Worm (Caenorhabditis elegans): ENCODE measurements around the gene R107.2.
"Not testable (repeated sequence)": the region's sequence is repeated elsewhere in the genome, so short reads cannot be mapped to it uniquely, and the experiment has no call there.

The R107.2 gene

ce11 chrIII:9026951-9027350 lies 18.8 kb downstream of the R107.2 start, which contains the start of gene F59B2.13:
F59B2.13 (minus strand) TSS chrIII:9027051.
- no peak for TF ChIP-seq dao-5 (tag; optimal IDR thresholded peaks at IDR 0.05)
- TF ChIP-seq him-1 (tag; optimal IDR thresholded peaks at IDR 0.05): no peak
- no peak for TF ChIP-seq W03F9.2 (tag; optimal IDR thresholded peaks at IDR 0.05)

ce11 chrIII:9023601-9024000 lies 22.1 kb downstream of the R107.2 start:
- TF ChIP-seq him-1 (tag; optimal IDR thresholded peaks at IDR 0.05): no peak

ce11 chrIII:9022535-9022934 lies 23.2 kb downstream of the R107.2 start, which contains the start of gene F59B2.14:
F59B2.14 (minus strand) TSS chrIII:9022635.
- TF ChIP-seq W03F9.2 (tag; optimal IDR thresholded peaks at IDR 0.05) (no peak), dao-5 (tag; optimal IDR thresholded peaks at IDR 0.05) (no peak)

ce11 chrIII:9017181-9017651 lies 28.5 kb downstream of the R107.2 start, which contains the start of gene F59B2.12:
F59B2.12 (plus strand) TSS chrIII:9017601.
- no peak for TF ChIP-seq dao-5 (tag; optimal IDR thresholded peaks at IDR 0.05)
- no peak for TF ChIP-seq him-1 (tag; optimal IDR thresholded peaks at IDR 0.05)
- TF ChIP-seq W03F9.2 (tag; optimal IDR thresholded peaks at IDR 0.05): no peak

- TF ChIP-seq him-1 (tag; optimal IDR thresholded peaks at IDR 0.05): no peak
- TF ChIP-seq W03F9.2 (tag; optimal IDR thresholded peaks at IDR 0.05): no peak
- no peak for TF ChIP-seq dao-5 (tag; optimal IDR thresholded peaks at IDR 0.05)
These were observed 33.4 kb downstream of the R107.2 start, which contains the start of gene F59B2.9 for ce11 chrIII:9012309-9012708. F59B2.9 (minus strand) TSS chrIII:9012409.

- TF ChIP-seq dao-5 (tag; optimal IDR thresholded peaks at IDR 0.05) (no peak), him-1 (tag; optimal IDR thresholded peaks at IDR 0.05) (no peak), W03F9.2 (tag; optimal IDR thresholded peaks at IDR 0.05) (no peak)
These were observed 35.7 kb downstream of the R107.2 start, which contains the start of gene F59B2.8 for ce11 chrIII:9010047-9010446. F59B2.8 (minus strand) TSS chrIII:9010197.

- no peak for TF ChIP-seq him-1 (tag; optimal IDR thresholded peaks at IDR 0.05)
- no peak for TF ChIP-seq W03F9.2 (tag; optimal IDR thresholded peaks at IDR 0.05)
- TF ChIP-seq dao-5 (tag; optimal IDR thresholded peaks at IDR 0.05): no peak
These were observed 38.6 kb downstream of the R107.2 start for ce11 chrIII:9007183-9007582.

- TF ChIP-seq him-1, W03F9.2, dao-5 (tag; optimal IDR thresholded peaks at IDR 0.05): not testable (repeated sequence)
These were observed 39.8 kb downstream of the R107.2 start, which contains the start of gene rab-6.1 for ce11 chrIII:9005905-9006372. rab-6.1 (minus strand) TSS chrIII:9005955.

ce11 chrIII:9004658-9005057 lies 41.1 kb downstream of the R107.2 start:
- no peak for TF ChIP-seq him-1 (tag; optimal IDR thresholded peaks at IDR 0.05)
- TF ChIP-seq dao-5 (tag; optimal IDR thresholded peaks at IDR 0.05): no peak
- TF ChIP-seq W03F9.2 (tag; optimal IDR thresholded peaks at IDR 0.05): no peak

ce11 chrIII:9002545-9002944 lies 43.2 kb downstream of the R107.2 start, which contains the start of the genes F59B2.15 and zif-1:
F59B2.15 (minus strand) TSS chrIII:9002645.
zif-1 (plus strand) TSS chrIII:9002779.
- TF ChIP-seq dao-5 (tag; optimal IDR thresholded peaks at IDR 0.05): no peak
- TF ChIP-seq W03F9.2 (tag; optimal IDR thresholded peaks at IDR 0.05): no peak
- no peak for TF ChIP-seq him-1 (tag; optimal IDR thresholded peaks at IDR 0.05)

ce11 chrIII:9001899-9002298 lies 43.8 kb downstream of the R107.2 start, which contains the start of gene rpn-6.2:
rpn-6.2 (minus strand) TSS chrIII:9001999.
- no peak for TF ChIP-seq him-1 (tag; optimal IDR thresholded peaks at IDR 0.05)
- no peak for TF ChIP-seq dao-5 (tag; optimal IDR thresholded peaks at IDR 0.05)
- TF ChIP-seq W03F9.2 (tag; optimal IDR thresholded peaks at IDR 0.05): no peak

ce11 chrIII:9001491-9001890 lies 44.2 kb downstream of the R107.2 start:
- TF ChIP-seq him-1 (tag; optimal IDR thresholded peaks at IDR 0.05) (no peak), W03F9.2 (tag; optimal IDR thresholded peaks at IDR 0.05) (peak; percentile 22)

- TF ChIP-seq dao-5 (tag; optimal IDR thresholded peaks at IDR 0.05): no peak
- no peak for TF ChIP-seq W03F9.2 (tag; optimal IDR thresholded peaks at IDR 0.05)
- no peak for TF ChIP-seq him-1 (tag; optimal IDR thresholded peaks at IDR 0.05)
These were observed 46.2 kb downstream of the R107.2 start, which contains the start of gene F59B2.3 for ce11 chrIII:8999508-8999907. F59B2.3 (minus strand) TSS chrIII:8999766.

- TF ChIP-seq him-1 (tag; optimal IDR thresholded peaks at IDR 0.05): no peak
- TF ChIP-seq dao-5 (tag; optimal IDR thresholded peaks at IDR 0.05): no peak
- no peak for TF ChIP-seq W03F9.2 (tag; optimal IDR thresholded peaks at IDR 0.05)
These were observed 46.9 kb downstream of the R107.2 start for ce11 chrIII:8998884-8999283.

ce11 chrIII:8997821-8998220 lies 47.9 kb downstream of the R107.2 start:
- no peak for TF ChIP-seq dao-5 (tag; optimal IDR thresholded peaks at IDR 0.05)
- no peak for TF ChIP-seq him-1 (tag; optimal IDR thresholded peaks at IDR 0.05)
- TF ChIP-seq W03F9.2 (tag; optimal IDR thresholded peaks at IDR 0.05): no peak
